Fruit fly (Drosophila melanogaster): Measurements from ENCODE around the gene DNAlig3.

DNA sequence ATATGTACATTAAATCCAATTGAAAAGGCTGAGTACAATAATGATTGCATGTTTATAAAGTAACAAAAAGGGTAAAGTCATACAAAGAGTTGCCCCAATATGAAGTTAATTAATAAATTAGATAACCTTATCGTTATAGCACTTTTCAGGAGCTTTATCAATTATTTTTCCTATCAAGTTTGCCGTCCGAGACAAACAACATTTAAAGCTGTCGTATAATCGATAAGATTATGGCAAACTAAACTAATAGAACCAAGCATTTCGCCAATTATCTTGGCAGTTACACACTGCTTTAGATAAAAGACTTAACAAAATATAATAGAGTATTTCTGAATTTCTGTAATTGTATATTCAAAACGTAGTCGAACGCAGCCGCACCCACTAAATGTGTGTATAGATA lies 3.5 kb upstream of the DNAlig3 start:
- TF ChIP-seq bab2 (GFP tag; optimal IDR thresholded peaks at IDR 0.05) (no peak), CG16779 (GFP tag; IDR thresholded peaks at IDR 0.05) (no peak)

All from whole organism, embryonic.